Worm (Caenorhabditis elegans) whole organism, late embryonic: ENCODE data around the gene B0507.3.
"Not testable (repeated sequence)": the region's sequence is repeated elsewhere in the genome, so short reads cannot be mapped to it uniquely, and the experiment has no call there.

Experiments
- F13H6.1 ChIP-seq: sonication (generic microtip); optimal IDR thresholded peaks from 2 replicates; lab custom pipeline; 2016; ENCODE audit warnings: missing genetic modification characterization, missing compliant biosample characterization
- K02D7.2 ChIP-seq: sonication (generic microtip); optimal IDR thresholded peaks from 2 replicates; lab custom pipeline; 2017; ENCODE audit warnings: mild to moderate bottlenecking, missing genetic modification characterization, missing compliant biosample characterization
- T23F11.4 ChIP-seq: fragments of 200-800 bp; sonication (Bioruptor generic); optimal IDR thresholded peaks from 2 replicates; lab custom pipeline; 2018; ENCODE audit warnings: mild to moderate bottlenecking, missing genetic modification characterization, missing compliant biosample characterization
- ceh-14 ChIP-seq: sonication (generic microtip); optimal IDR thresholded peaks from 2 replicates; lab custom pipeline; 2016; ENCODE audit warnings: missing genotype, missing genetic modification characterization, missing compliant biosample characterization
- ceh-18 ChIP-seq: sonication (generic microtip); optimal IDR thresholded peaks from 2 replicates; lab custom pipeline; 2016; ENCODE audit warnings: missing genetic modification characterization, missing compliant biosample characterization
- ceh-19 ChIP-seq: fragments of 200-800 bp; sonication (Bioruptor generic); optimal IDR thresholded peaks from 2 replicates; lab custom pipeline; 2018; ENCODE audit warnings: mild to moderate bottlenecking, missing genetic modification characterization, missing compliant biosample characterization
- ceh-22 ChIP-seq: sonication (generic microtip); optimal IDR thresholded peaks from 2 replicates; lab custom pipeline; 2017; ENCODE audit warnings: missing biosample characterization, missing genetic modification characterization
- ceh-24 ChIP-seq: sonication (generic microtip); optimal IDR thresholded peaks from 2 replicates; lab custom pipeline; 2016; ENCODE audit warnings: mild to moderate bottlenecking, missing genetic modification characterization, missing compliant biosample characterization
- ceh-30 ChIP-seq: fragments of 150-350 bp; optimal IDR thresholded peaks from 2 replicates; lab custom pipeline; 2014; ENCODE audit warnings: missing biosample characterization, missing genetic modification characterization
- ceh-34 ChIP-seq: sonication (generic microtip); optimal IDR thresholded peaks from 2 replicates; lab custom pipeline; 2016; ENCODE audit warnings: mild to moderate bottlenecking, missing genetic modification characterization, missing compliant biosample characterization
- ceh-48 ChIP-seq: sonication (generic microtip); optimal IDR thresholded peaks from 2 replicates; lab custom pipeline; 2016; ENCODE audit warnings: missing genetic modification characterization, inconsistent platforms, missing compliant biosample characterization
- ceh-6 ChIP-seq: fragments of 200-800 bp; sonication (Bioruptor generic); optimal IDR thresholded peaks from 2 replicates; lab custom pipeline; 2018; ENCODE audit warnings: mild to moderate bottlenecking, missing genetic modification characterization, missing compliant biosample characterization
- elt-2 ChIP-seq: sonication (generic microtip); optimal IDR thresholded peaks from 2 replicates; lab custom pipeline; 2016; ENCODE audit warnings: missing genetic modification reagents, missing genetic modification characterization, missing compliant biosample characterization
- elt-4 ChIP-seq: sonication (generic microtip); optimal IDR thresholded peaks from 2 replicates; lab custom pipeline; 2016; ENCODE audit warnings: missing genetic modification characterization, missing compliant biosample characterization
- eyg-1 ChIP-seq: sonication (generic microtip); optimal IDR thresholded peaks from 2 replicates; lab custom pipeline; 2016; ENCODE audit warnings: missing genotype, missing genetic modification characterization, missing compliant biosample characterization
- fax-1 ChIP-seq: sonication (generic microtip); optimal IDR thresholded peaks from 2 replicates; lab custom pipeline; 2016; ENCODE audit warnings: missing genotype, missing genetic modification characterization, missing compliant biosample characterization
- fkh-10 ChIP-seq: fragments of 150-350 bp; optimal IDR thresholded peaks from 2 replicates; lab custom pipeline; 2014; ENCODE audit warnings: missing biosample characterization, missing genetic modification reagents, missing genetic modification characterization
- gmeb-2 ChIP-seq: sonication (generic microtip); optimal IDR thresholded peaks from 2 replicates; lab custom pipeline; 2016; ENCODE audit warnings: missing genetic modification characterization, inconsistent platforms, missing compliant biosample characterization
- hlh-13 ChIP-seq: fragments of 200-800 bp; sonication (Bioruptor generic); optimal IDR thresholded peaks from 2 replicates; lab custom pipeline; 2018; ENCODE audit warnings: mild to moderate bottlenecking, missing genetic modification characterization, missing compliant biosample characterization
- hlh-15 ChIP-seq: sonication (generic microtip); optimal IDR thresholded peaks from 2 replicates; lab custom pipeline; 2016; ENCODE audit warnings: missing genetic modification characterization, missing compliant biosample characterization
- madf-2 ChIP-seq: sonication (generic microtip); optimal IDR thresholded peaks from 2 replicates; lab custom pipeline; 2017; ENCODE audit warnings: missing genetic modification characterization, missing compliant biosample characterization
- nhr-11 ChIP-seq: fragments of 150-350 bp; optimal IDR thresholded peaks from 2 replicates; lab custom pipeline; 2014; ENCODE audit warnings: missing biosample characterization, missing genetic modification characterization
- nhr-232 ChIP-seq: sonication (generic microtip); optimal IDR thresholded peaks from 2 replicates; lab custom pipeline; 2016; ENCODE audit warnings: missing genetic modification characterization, missing compliant biosample characterization
- npax-4 ChIP-seq: sonication (generic microtip); optimal IDR thresholded peaks from 2 replicates; lab custom pipeline; 2016; ENCODE audit warnings: missing genetic modification characterization, missing compliant biosample characterization
- pha-4 ChIP-seq: fragments of 150-350 bp; optimal IDR thresholded peaks from 2 replicates; lab custom pipeline; 2018; ENCODE audit warnings: missing biosample characterization, missing genetic modification reagents, missing genetic modification characterization
- pqm-1 ChIP-seq: sonication (generic microtip); optimal IDR thresholded peaks from 2 replicates; lab custom pipeline; 2016; ENCODE audit warnings: missing genetic modification characterization, missing compliant biosample characterization
- pros-1 ChIP-seq: fragments of 150-350 bp; optimal IDR thresholded peaks from 2 replicates; lab custom pipeline; 2014; ENCODE audit warnings: missing biosample characterization, missing genetic modification reagents, missing genetic modification characterization
- ref-2 ChIP-seq: sonication (generic microtip); optimal IDR thresholded peaks from 2 replicates; lab custom pipeline; 2016; ENCODE audit warnings: missing genetic modification characterization, missing compliant biosample characterization
- tbx-7 ChIP-seq: sonication (generic microtip); optimal IDR thresholded peaks from 2 replicates; lab custom pipeline; 2016; ENCODE audit warnings: missing genotype, missing genetic modification characterization, missing compliant biosample characterization
- unc-3 ChIP-seq, 2 experiments: fragments of 200-800 bp in 1 of 2; sonication (Bioruptor generic) in 1 of 2; sonication (generic microtip) in 1 of 2; conservative IDR thresholded peaks in 1 of 2; optimal IDR thresholded peaks in 1 of 2; 2 replicates each; pipeline versions ENCODE4 v1.3.6 to Lab custom; 2016 to 2022; ENCODE audit warnings: missing compliant biosample characterization in 2 of 2, missing genetic modification characterization in 2 of 2, missing genetic modification reagents in 1 of 2
- unc-42 ChIP-seq: sonication (generic microtip); optimal IDR thresholded peaks from 2 replicates; lab custom pipeline; 2016; ENCODE audit warnings: missing genotype, missing genetic modification characterization, missing compliant biosample characterization
- unc-55 ChIP-seq: sonication (generic microtip); optimal IDR thresholded peaks from 2 replicates; lab custom pipeline; 2017; ENCODE audit warnings: missing biosample characterization, missing genetic modification reagents, missing genetic modification characterization
- unc-86 ChIP-seq: sonication (generic microtip); optimal IDR thresholded peaks from 2 replicates; lab custom pipeline; 2016; ENCODE audit warnings: missing genetic modification characterization, missing compliant biosample characterization
- zip-5 ChIP-seq: sonication (generic microtip); optimal IDR thresholded peaks from 2 replicates; lab custom pipeline; 2016; ENCODE audit warnings: missing genetic modification characterization, missing compliant biosample characterization

B0507.3 gene

ce11 chrV:8768481-8768959 lies at the start of gene B0507.3:
Gene B0507.3, plus strand, starts transcription at chrV:8768909.
- TF ChIP-seq zip-5 (tag; lab: Kevin White, UChicago), result no peak
- no peak for TF ChIP-seq elt-4 (tag; lab: Kevin White, UChicago)
- peak; percentile 99 for TF ChIP-seq elt-2 (tag; lab: Kevin White, UChicago)
- TF ChIP-seq ceh-6, result no peak
- TF ChIP-seq ceh-19 (GFP tag; lab: Kevin White, UChicago), result no peak
- no peak for TF ChIP-seq nhr-232
- no peak for TF ChIP-seq ceh-48 (tag; lab: Kevin White, UChicago)
- TF ChIP-seq nhr-11, result no peak
- no peak for TF ChIP-seq unc-42 (tag; lab: Kevin White, UChicago)
- TF ChIP-seq npax-4, result no peak
- no peak for TF ChIP-seq ceh-22
- TF ChIP-seq pros-1 (tag; lab: Kevin White, UChicago), result no peak
- TF ChIP-seq pqm-1 (tag; lab: Kevin White, UChicago), result peak; percentile 75
- no peak for TF ChIP-seq pha-4 (tag; lab: Kevin White, UChicago)
- no peak for TF ChIP-seq ceh-18 (tag; lab: Kevin White, UChicago)
- no peak for TF ChIP-seq K02D7.2 (tag; lab: Kevin White, UChicago)

ce11 chrV:8722160-8722559 lies 46.5 kb upstream of the B0507.3 start, which contains the start of gene ZC196.8:
Gene ZC196.8, minus strand, starts transcription at chrV:8722260.
- not testable (repeated sequence) for TF ChIP-seq unc-3 (GFP tag; conservative IDR thresholded peaks at IDR 0.05; lab: Robert Waterston, UW); unc-3 (tag; optimal IDR thresholded peaks at IDR 0.05; lab: Kevin White, UChicago); elt-2 (tag; lab: Kevin White, UChicago); zip-5 (tag; lab: Kevin White, UChicago)

DNA sequence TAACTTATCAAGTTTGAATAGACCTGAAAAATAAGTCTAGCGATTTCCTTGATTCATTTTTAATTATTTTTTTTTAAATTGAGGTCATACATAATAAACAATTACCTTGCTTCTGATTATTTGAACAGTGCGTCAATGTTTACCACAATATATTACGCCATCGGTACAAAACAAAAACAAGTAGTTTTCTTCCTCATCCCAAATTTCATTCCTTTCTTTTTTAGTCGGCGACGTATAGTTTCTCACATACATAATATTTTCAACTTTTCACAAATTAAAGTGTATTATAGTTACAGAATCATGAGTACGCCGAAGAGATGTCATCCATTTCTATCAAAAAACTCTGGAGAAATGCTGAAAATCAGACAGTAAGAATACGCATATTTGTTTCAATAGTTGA lies 42.5 kb upstream of the B0507.3 start, which contains the start of gene droe-8:
Gene droe-8, plus strand, starts transcription at position 301 of the 400 bp plus-strand sequence.
- not testable (repeated sequence) for TF ChIP-seq fax-1, elt-2, ceh-34 (tag; lab: Kevin White, UChicago)

- TF ChIP-seq ceh-14 (tag; lab: Kevin White, UChicago), result no peak
- TF ChIP-seq gmeb-2 (tag; lab: Kevin White, UChicago), result no peak
- TF ChIP-seq hlh-15, result no peak
Observed at ce11 chrV:8727077-8727476, 41.6 kb upstream of the B0507.3 start, which contains the start of gene ZC196.9. Gene ZC196.9, minus strand, starts transcription at chrV:8727177.

ce11 chrV:8729100-8729499 lies 39.6 kb upstream of the B0507.3 start, which contains the start of gene ZC196.5:
Gene ZC196.5, plus strand, starts transcription at chrV:8729400.
- TF ChIP-seq hlh-13, result no peak
- TF ChIP-seq F13H6.1, result no peak
- TF ChIP-seq fkh-10 (GFP tag; lab: Kevin White, UChicago), result no peak
- no peak for TF ChIP-seq unc-55 (GFP tag; lab: Kevin White, UChicago)
- TF ChIP-seq pha-4 (tag; lab: Kevin White, UChicago), result no peak
- no peak for TF ChIP-seq eyg-1
- no peak for TF ChIP-seq ceh-24 (tag; lab: Kevin White, UChicago)
- TF ChIP-seq npax-4, result no peak
- no peak for TF ChIP-seq ceh-30 (tag; lab: Kevin White, UChicago)
- no peak for TF ChIP-seq zip-5 (tag; lab: Kevin White, UChicago)
- no peak for TF ChIP-seq T23F11.4 (GFP tag; lab: Kevin White, UChicago)
- TF ChIP-seq tbx-7 (tag; lab: Kevin White, UChicago), result no peak
- TF ChIP-seq madf-2 (tag; lab: Kevin White, UChicago), result no peak
- TF ChIP-seq unc-86 (tag; lab: Kevin White, UChicago), result no peak
- no peak for TF ChIP-seq ref-2 (tag; lab: Kevin White, UChicago)
